Fruit fly (Drosophila melanogaster): ENCODE measurements around the gene CG31446.

CG31446 gene

dm6 chr3R:15660460-15660859, 32.4 kb upstream of the CG31446 start:
- TF ChIP-seq CG13204 (GFP tag; optimal IDR thresholded peaks at IDR 0.05) (no peak), D1 (tag; optimal IDR thresholded peaks at IDR 0.05) (no peak), Pif1A (GFP tag; optimal IDR thresholded peaks at IDR 0.05) (no peak), CG14655 (GFP tag; optimal IDR thresholded peaks at IDR 0.05) (no peak)

- TF ChIP-seq CG14655 (GFP tag; optimal IDR thresholded peaks at IDR 0.05) (no peak), CG12605 (GFP tag; IDR thresholded peaks at IDR 0.05) (peak; percentile 34; the same call in 1 of the 2 replicates), EcR (GFP tag; optimal IDR thresholded peaks at IDR 0.05) (peak; percentile 54), fd96Ca (GFP tag; IDR thresholded peaks at IDR 0.05) (0 out of 3 replicates have a peak, but pooled peaks have one; percentile 16), CG4496 (GFP tag; IDR thresholded peaks at IDR 0.05) (peak; percentile 49; the same call in 1 of the 3 replicates)
Measured at dm6 chr3R:15664321-15665172, 28.3 kb upstream of the CG31446 start.

dm6 chr3R:15665962-15666361, 26.9 kb upstream of the CG31446 start, which contains the start of gene pxb:
TSS of gene pxb (plus strand) at chr3R:15666183.
- TF ChIP-seq CG34367 (tag; optimal IDR thresholded peaks at IDR 0.05) = no peak
- TF ChIP-seq Pif1A (GFP tag; optimal IDR thresholded peaks at IDR 0.05) = peak; percentile 2
- TF ChIP-seq CG13204 (GFP tag; optimal IDR thresholded peaks at IDR 0.05) = peak; percentile 39
- peak; percentile 33 for TF ChIP-seq EcR (GFP tag; optimal IDR thresholded peaks at IDR 0.05)
- TF ChIP-seq CG14655 (GFP tag; optimal IDR thresholded peaks at IDR 0.05) = no peak
- peak; percentile 25 for TF ChIP-seq Pif1B (GFP tag; optimal IDR thresholded peaks at IDR 0.05)
- TF ChIP-seq Snoo (tag; optimal IDR thresholded peaks at IDR 0.05) = peak; percentile 18
- TF ChIP-seq CG9948 (tag; optimal IDR thresholded peaks at IDR 0.05) = no peak
- no peak for TF ChIP-seq CG17806 (tag; optimal IDR thresholded peaks at IDR 0.05)
- peak; percentile 31; the same call in 1 of the 2 replicates for TF ChIP-seq CG12605 (GFP tag; IDR thresholded peaks at IDR 0.05)
- peak; percentile 35; the same call in 1 of the 2 replicates for TF ChIP-seq CG32121 (GFP tag; IDR thresholded peaks at IDR 0.05)
- peak; percentile 44; the same call in 1 of the 3 replicates for TF ChIP-seq CG4496 (GFP tag; IDR thresholded peaks at IDR 0.05)
- TF ChIP-seq Ets98B (GFP tag; IDR thresholded peaks at IDR 0.05) = peak; percentile 63; the same call in 1 of the 2 replicates
- TF ChIP-seq fd96Ca (GFP tag; IDR thresholded peaks at IDR 0.05) = peak; percentile 48; the same call in 1 of the 3 replicates
- peak; percentile 3 for TF ChIP-seq CG8159 (tag; optimal IDR thresholded peaks at IDR 0.05)
- no peak for TF ChIP-seq CG8301 (tag; optimal IDR thresholded peaks at IDR 0.05)
- no peak for TF ChIP-seq D1 (tag; optimal IDR thresholded peaks at IDR 0.05)

dm6 chr3R:15666900-15667507, 25.9 kb upstream of the CG31446 start:
- TF ChIP-seq CG8301 (tag; optimal IDR thresholded peaks at IDR 0.05) = no peak
- TF ChIP-seq gl (tag; optimal IDR thresholded peaks at IDR 0.05) = no peak

dm6 chr3R:15668863-15669491, 23.9 kb upstream of the CG31446 start:
- TF ChIP-seq CG9948 (tag; optimal IDR thresholded peaks at IDR 0.05) (no peak), gl (tag; optimal IDR thresholded peaks at IDR 0.05) (no peak), EcR (GFP tag; optimal IDR thresholded peaks at IDR 0.05) (no peak), Pif1A (GFP tag; optimal IDR thresholded peaks at IDR 0.05) (no peak), CG14655 (GFP tag; optimal IDR thresholded peaks at IDR 0.05) (no peak), CG34367 (tag; optimal IDR thresholded peaks at IDR 0.05) (no peak), CG10348 (GFP tag; IDR thresholded peaks at IDR 0.05) (no peak), rn (GFP tag; IDR thresholded peaks at IDR 0.05) (no peak), CG32121 (GFP tag; IDR thresholded peaks at IDR 0.05) (no peak), D1 (tag; optimal IDR thresholded peaks at IDR 0.05) (no peak), CG13204 (GFP tag; optimal IDR thresholded peaks at IDR 0.05) (no peak), CG8159 (tag; optimal IDR thresholded peaks at IDR 0.05) (no peak), CG8301 (tag; optimal IDR thresholded peaks at IDR 0.05) (no peak), fd96Ca (GFP tag; IDR thresholded peaks at IDR 0.05) (no peak), CG17806 (tag; optimal IDR thresholded peaks at IDR 0.05) (no peak), Ets98B (GFP tag; IDR thresholded peaks at IDR 0.05) (no peak), Pif1B (GFP tag; optimal IDR thresholded peaks at IDR 0.05) (no peak)

dm6 chr3R:15670559-15670958, 22.3 kb upstream of the CG31446 start:
- TF ChIP-seq Pif1A (GFP tag; optimal IDR thresholded peaks at IDR 0.05) (peak; percentile 22), CG13204 (GFP tag; optimal IDR thresholded peaks at IDR 0.05) (no peak), gl (tag; optimal IDR thresholded peaks at IDR 0.05) (no peak), CG9948 (tag; optimal IDR thresholded peaks at IDR 0.05) (no peak), CG14655 (GFP tag; optimal IDR thresholded peaks at IDR 0.05) (no peak), CG10348 (GFP tag; IDR thresholded peaks at IDR 0.05) (no peak), Pif1B (GFP tag; optimal IDR thresholded peaks at IDR 0.05) (no peak), CG4496 (GFP tag; IDR thresholded peaks at IDR 0.05) (no peak), CG8159 (tag; optimal IDR thresholded peaks at IDR 0.05) (no peak), rn (GFP tag; IDR thresholded peaks at IDR 0.05) (no peak), CG15710 (tag; optimal IDR thresholded peaks at IDR 0.05) (no peak), EcR (GFP tag; optimal IDR thresholded peaks at IDR 0.05) (peak; percentile 1), Ets98B (GFP tag; IDR thresholded peaks at IDR 0.05) (no peak), D1 (tag; optimal IDR thresholded peaks at IDR 0.05) (no peak), CG12605 (GFP tag; IDR thresholded peaks at IDR 0.05) (no peak), CG17806 (tag; optimal IDR thresholded peaks at IDR 0.05) (no peak), fd96Ca (GFP tag; IDR thresholded peaks at IDR 0.05) (0 out of 3 replicates have a peak, but pooled peaks have one; percentile 15), CG34367 (tag; optimal IDR thresholded peaks at IDR 0.05) (no peak), CG32121 (GFP tag; IDR thresholded peaks at IDR 0.05) (no peak), CG8301 (tag; optimal IDR thresholded peaks at IDR 0.05) (no peak), Snoo (tag; optimal IDR thresholded peaks at IDR 0.05) (peak; percentile 23)

Measured in whole organism, pupa.